Comparison of ENCODE assay signal across 2 fruit fly cellular contexts in genomic region chr2L:3373242-3373641, dm6.
TF ChIP-seq lines count a peak whose summit lies in the region.

TSS of gene GramD1B (minus strand) at chr2L:3373372.

TF ChIP-seq in whole organism, embryonic, 481 proteins besides CTCF, POLR2A, EP300 and RAD21 (continued from another document and continues in another):
- no peak for TF ChIP-seq CG10462 (GFP tag; optimal IDR thresholded peaks at IDR 0.05; lab: Kevin White, UChicago)
- TF ChIP-seq wor (GFP tag; IDR thresholded peaks at IDR 0.05; lab: Robert Waterston, UW): no peak
- TF ChIP-seq tup (GFP tag; optimal IDR thresholded peaks at IDR 0.05; lab: Kevin White, UChicago): no peak
- no peak for TF ChIP-seq ems (GFP tag; optimal IDR thresholded peaks at IDR 0.05; lab: Kevin White, UChicago)
- TF ChIP-seq usp (GFP tag; optimal IDR thresholded peaks at IDR 0.05; lab: Kevin White, UChicago): no peak
- no peak for TF ChIP-seq CG5953 (GFP tag; IDR thresholded peaks at IDR 0.05; lab: Robert Waterston, UW)
- TF ChIP-seq CG10267 (tag; optimal IDR thresholded peaks at IDR 0.05; lab: Kevin White, UChicago): peak; percentile 96
- no peak for TF ChIP-seq Awh (GFP tag; IDR thresholded peaks at IDR 0.05; lab: Robert Waterston, UW)
- TF ChIP-seq CG11504 (tag; optimal IDR thresholded peaks at IDR 0.05; lab: Kevin White, UChicago): peak; percentile 6
- TF ChIP-seq ssp (GFP tag; IDR thresholded peaks at IDR 0.05; lab: Robert Waterston, UW): no peak
- no peak for TF ChIP-seq CG6689 (GFP tag; IDR thresholded peaks at IDR 0.05; lab: Robert Waterston, UW)
- no peak for TF ChIP-seq al (GFP tag; IDR thresholded peaks at IDR 0.05; lab: Robert Waterston, UW)
- no peak for TF ChIP-seq pfk (GFP tag; optimal IDR thresholded peaks at IDR 0.05; lab: Kevin White, UChicago)
- TF ChIP-seq CG7928 (GFP tag; optimal IDR thresholded peaks at IDR 0.05; lab: Kevin White, UChicago): no peak
- TF ChIP-seq lov (optimal IDR thresholded peaks at IDR 0.05; lab: Kevin White, UChicago): no peak
- no peak for TF ChIP-seq lov (GFP tag; IDR thresholded peaks at IDR 0.05; lab: Robert Waterston, UW)
- TF ChIP-seq Fer3 (tag; optimal IDR thresholded peaks at IDR 0.05; lab: Kevin White, UChicago): no peak
- no peak for TF ChIP-seq Lpt (GFP tag; optimal IDR thresholded peaks at IDR 0.05; lab: Kevin White, UChicago)
- no peak for TF ChIP-seq CG4707 (GFP tag; optimal IDR thresholded peaks at IDR 0.05; lab: Kevin White, UChicago)
- TF ChIP-seq Meics (GFP tag; optimal IDR thresholded peaks at IDR 0.05; lab: Kevin White, UChicago): peak; percentile 15
- TF ChIP-seq Drgx (GFP tag; IDR thresholded peaks at IDR 0.05; lab: Robert Waterston, UW): no peak
- TF ChIP-seq ash1 (GFP tag; optimal IDR thresholded peaks at IDR 0.05; lab: Kevin White, UChicago): no peak
- TF ChIP-seq repo (GFP tag; optimal IDR thresholded peaks at IDR 0.05; lab: Kevin White, UChicago): no peak
- TF ChIP-seq phol (tag; optimal IDR thresholded peaks at IDR 0.05; lab: Kevin White, UChicago): peak; percentile 82
- no peak for TF ChIP-seq CG6175 (GFP tag; IDR thresholded peaks at IDR 0.05; lab: Robert Waterston, UW)
- TF ChIP-seq CG11695 (GFP tag; IDR thresholded peaks at IDR 0.05; lab: Robert Waterston, UW): no peak
- TF ChIP-seq CG17568 (GFP tag; optimal IDR thresholded peaks at IDR 0.05; lab: Kevin White, UChicago): no peak
- TF ChIP-seq CG3407 (GFP tag; optimal IDR thresholded peaks at IDR 0.05; lab: Kevin White, UChicago): no peak
- no peak for TF ChIP-seq so (GFP tag; IDR thresholded peaks at IDR 0.05; lab: Robert Waterston, UW)
- TF ChIP-seq dmrt11E (tag; optimal IDR thresholded peaks at IDR 0.05; lab: Kevin White, UChicago): no peak
- no peak for TF ChIP-seq Gug (GFP tag; IDR thresholded peaks at IDR 0.05; lab: Robert Waterston, UW)
- no peak for TF ChIP-seq Nf-YC (tag; optimal IDR thresholded peaks at IDR 0.05; lab: Kevin White, UChicago)
- no peak for TF ChIP-seq CG7839 (tag; optimal IDR thresholded peaks at IDR 0.05; lab: Kevin White, UChicago)
- TF ChIP-seq Fer1 (GFP tag; optimal IDR thresholded peaks at IDR 0.05; lab: Kevin White, UChicago): peak; percentile 51
- TF ChIP-seq Dp (GFP tag; optimal IDR thresholded peaks at IDR 0.05; lab: Kevin White, UChicago): peak; percentile 95
- peak; percentile 58 for TF ChIP-seq HmgZ (tag; optimal IDR thresholded peaks at IDR 0.05; lab: Kevin White, UChicago)
- peak; percentile 26 for TF ChIP-seq chn (GFP tag; optimal IDR thresholded peaks at IDR 0.05; lab: Kevin White, UChicago)
- no peak for TF ChIP-seq Doc3 (GFP tag; IDR thresholded peaks at IDR 0.05; lab: Robert Waterston, UW; ENCODE audit: partially characterized antibody)
- TF ChIP-seq CG7357 (GFP tag; IDR thresholded peaks at IDR 0.05; lab: Robert Waterston, UW): no peak
- TF ChIP-seq gsb-n (tag; optimal IDR thresholded peaks at IDR 0.05; lab: Kevin White, UChicago): no peak
- peak; percentile 57; the same call in 1 of the 2 replicates for TF ChIP-seq rib (GFP tag; IDR thresholded peaks at IDR 0.05; lab: Robert Waterston, UW)
- no peak for TF ChIP-seq tio (GFP tag; optimal IDR thresholded peaks at IDR 0.05; lab: Kevin White, UChicago)
- 0 out of 2 replicates have a peak, but pooled peaks have one; percentile 9 for TF ChIP-seq NFAT (GFP tag; IDR thresholded peaks at IDR 0.05; lab: Robert Waterston, UW)
- no peak for TF ChIP-seq CG14014 (GFP tag; IDR thresholded peaks at IDR 0.05; lab: Robert Waterston, UW)
- TF ChIP-seq CG9609 (GFP tag; optimal IDR thresholded peaks at IDR 0.05; lab: Kevin White, UChicago): peak; percentile 12
- no peak for TF ChIP-seq toy (GFP tag; IDR thresholded peaks at IDR 0.05; lab: Robert Waterston, UW)
- no peak for TF ChIP-seq CG10543 (GFP tag; optimal IDR thresholded peaks at IDR 0.05; lab: Kevin White, UChicago)
- TF ChIP-seq CG9932 (GFP tag; IDR thresholded peaks at IDR 0.05; lab: Robert Waterston, UW): peak; percentile 61
- no peak for TF ChIP-seq D (optimal IDR thresholded peaks at IDR 0.05; lab: Kevin White, UChicago)
- TF ChIP-seq D (GFP tag; optimal IDR thresholded peaks at IDR 0.05; lab: Kevin White, UChicago): no peak
- TF ChIP-seq ato (GFP tag; IDR thresholded peaks at IDR 0.05; lab: Robert Waterston, UW; ENCODE audit: partially characterized antibody): peak; percentile 14; the same call in 1 of the 2 replicates
- no peak; the same call in 1 of the 2 replicates for TF ChIP-seq vvl (GFP tag; IDR thresholded peaks at IDR 0.05; lab: Robert Waterston, UW)
- no peak for TF ChIP-seq CG8281 (tag; optimal IDR thresholded peaks at IDR 0.05; lab: Kevin White, UChicago)
- TF ChIP-seq Dek (tag; optimal IDR thresholded peaks at IDR 0.05; lab: Kevin White, UChicago): peak; percentile 3
- 0 out of 3 replicates have a peak, but pooled peaks have one; percentile 23 for TF ChIP-seq ken (GFP tag; IDR thresholded peaks at IDR 0.05; lab: Robert Waterston, UW)
- peak; percentile 89 for TF ChIP-seq MESR4 (GFP tag; optimal IDR thresholded peaks at IDR 0.05; lab: Kevin White, UChicago)
- peak; percentile 57 for TF ChIP-seq YL-1 (GFP tag; optimal IDR thresholded peaks at IDR 0.05; lab: Kevin White, UChicago)
- TF ChIP-seq CG3838 (GFP tag; optimal IDR thresholded peaks at IDR 0.05; lab: Kevin White, UChicago): no peak
- TF ChIP-seq Dref (GFP tag; IDR thresholded peaks at IDR 0.05; lab: Robert Waterston, UW): peak; percentile 19; the same call in 1 of the 2 replicates
- no peak for TF ChIP-seq CG6272 (GFP tag; IDR thresholded peaks at IDR 0.05; lab: Robert Waterston, UW)
- peak; percentile 26 for TF ChIP-seq CG12769 (tag; optimal IDR thresholded peaks at IDR 0.05; lab: Kevin White, UChicago)
- TF ChIP-seq CG14710 (tag; optimal IDR thresholded peaks at IDR 0.05; lab: Kevin White, UChicago): peak; percentile 40
- TF ChIP-seq CG6683 (GFP tag; optimal IDR thresholded peaks at IDR 0.05; lab: Kevin White, UChicago): no peak
- TF ChIP-seq CG16813 (GFP tag; IDR thresholded peaks at IDR 0.05; lab: Robert Waterston, UW; ENCODE audit: partially characterized antibody): 0 out of 3 replicates have a peak, but pooled peaks have one; percentile 7
- peak; percentile 38 for TF ChIP-seq PHDP (tag; optimal IDR thresholded peaks at IDR 0.05; lab: Kevin White, UChicago)
- no peak for TF ChIP-seq CG7556 (GFP tag; optimal IDR thresholded peaks at IDR 0.05; lab: Kevin White, UChicago)
- no peak for TF ChIP-seq CG30431 (GFP tag; optimal IDR thresholded peaks at IDR 0.05; lab: Kevin White, UChicago)
- TF ChIP-seq mld (GFP tag; IDR thresholded peaks at IDR 0.05; lab: Robert Waterston, UW; ENCODE audit: partially characterized antibody): no peak

TF ChIP-seq in whole organism, prepupa, 60 proteins besides CTCF, POLR2A, EP300 and RAD21 (continued from another document):
- no peak for TF ChIP-seq CG11294 (GFP tag; IDR thresholded peaks at IDR 0.05; lab: Robert Waterston, UW)
- TF ChIP-seq fd85E (GFP tag; optimal IDR thresholded peaks at IDR 0.05; lab: Kevin White, UChicago): no peak
- no peak for TF ChIP-seq CG32006 (GFP tag; optimal IDR thresholded peaks at IDR 0.05; lab: Kevin White, UChicago)
- no peak for TF ChIP-seq CG34406 (GFP tag; optimal IDR thresholded peaks at IDR 0.05; lab: Kevin White, UChicago)
- TF ChIP-seq esn (GFP tag; optimal IDR thresholded peaks at IDR 0.05; lab: Kevin White, UChicago): peak; percentile 26
- no peak for TF ChIP-seq Sox102F (GFP tag; optimal IDR thresholded peaks at IDR 0.05; lab: Kevin White, UChicago)
- no peak for TF ChIP-seq CG16779 (tag; optimal IDR thresholded peaks at IDR 0.05; lab: Kevin White, UChicago)
